Worm (Caenorhabditis elegans) whole organism, early embryonic: ENCODE results near the gene gst-27.

Experiments
- B0310.2 ChIP-seq: sonication (generic microtip); optimal IDR thresholded peaks from 2 replicates; lab custom pipeline; 2016; ENCODE audit warnings: mild to moderate bottlenecking, missing genetic modification characterization, missing compliant biosample characterization
- F13C5.2 ChIP-seq: sonication (generic microtip); optimal IDR thresholded peaks from 2 replicates; lab custom pipeline; 2017; ENCODE audit warnings: mild to moderate bottlenecking, missing genetic modification characterization, inconsistent platforms, missing compliant biosample characterization
- aly-1 ChIP-seq: sonication (generic microtip); optimal IDR thresholded peaks from 2 replicates; lab custom pipeline; 2016; ENCODE audit warnings: missing genetic modification characterization, missing compliant biosample characterization
- ama-1 ChIP-seq: fragments of 150-350 bp; optimal IDR thresholded peaks from 2 replicates; lab custom pipeline; 2014
- ceh-13 ChIP-seq: fragments of 200-800 bp; sonication (Bioruptor generic); optimal IDR thresholded peaks from 2 replicates; lab custom pipeline; 2018; ENCODE audit warnings: mild to moderate bottlenecking, missing genetic modification characterization, missing compliant biosample characterization
- ceh-36 ChIP-seq: sonication (generic microtip); optimal IDR thresholded peaks from 2 replicates; lab custom pipeline; 2016; ENCODE audit warnings: missing genetic modification characterization, inconsistent platforms, missing compliant biosample characterization
- ets-7 ChIP-seq: sonication (generic microtip); optimal IDR thresholded peaks from 2 replicates; lab custom pipeline; 2016; ENCODE audit warnings: missing genotype, missing genetic modification characterization, missing compliant biosample characterization
- flt-1 ChIP-seq: fragments of 200-800 bp; sonication (Bioruptor generic); IDR thresholded peaks from 2 replicates; pipeline ENCODE4 v1.3.6; 2022; ENCODE audit warnings: missing genetic modification characterization, missing compliant biosample characterization
- hmbx-1 ChIP-seq: sonication (generic microtip); optimal IDR thresholded peaks from 2 replicates; lab custom pipeline; 2016; ENCODE audit warnings: mild to moderate bottlenecking, missing genetic modification characterization, missing compliant biosample characterization
- hmg-4 ChIP-seq: fragments of 200-800 bp; sonication (Bioruptor generic); optimal IDR thresholded peaks from 2 replicates; lab custom pipeline; 2018; ENCODE audit warnings: mild to moderate bottlenecking, missing genetic modification characterization, missing compliant biosample characterization
- hnd-1 ChIP-seq: sonication (generic microtip); optimal IDR thresholded peaks from 2 replicates; lab custom pipeline; 2016; ENCODE audit warnings: missing genetic modification characterization, missing compliant biosample characterization
- pes-1 ChIP-seq: fragments of 200-800 bp; sonication (Bioruptor generic); IDR thresholded peaks from 2 replicates; pipeline ENCODE4 v1.3.6; 2022; ENCODE audit warnings: missing genetic modification reagents, missing genetic modification characterization, missing compliant biosample characterization
- scrt-1 ChIP-seq: fragments of 200-800 bp; sonication (Bioruptor generic); IDR thresholded peaks from 2 replicates; pipeline ENCODE4 v1.3.6; 2022; ENCODE audit warnings: missing genetic modification characterization, missing compliant biosample characterization
- sea-1 ChIP-seq: fragments of 200-800 bp; sonication (Bioruptor generic); conservative IDR thresholded peaks from 2 replicates; pipeline ENCODE4 v1.3.6; 2022; ENCODE audit warnings: missing genetic modification characterization, missing compliant biosample characterization
- tbx-11 ChIP-seq: fragments of 200-800 bp; sonication (Bioruptor generic); IDR thresholded peaks from 2 replicates; pipeline ENCODE4 v1.3.6; 2022; ENCODE audit warnings: missing genetic modification characterization, missing compliant biosample characterization
- tbx-37 ChIP-seq: fragments of 200-800 bp; sonication (Bioruptor generic); conservative IDR thresholded peaks from 2 replicates; pipeline ENCODE4 v1.3.6; 2022; ENCODE audit warnings: missing genetic modification reagents, missing genetic modification characterization, missing compliant biosample characterization
- tra-4 ChIP-seq: sonication (generic microtip); optimal IDR thresholded peaks from 2 replicates; lab custom pipeline; 2017; ENCODE audit warnings: missing genetic modification characterization, missing compliant biosample characterization

gst-27 gene

DNA sequence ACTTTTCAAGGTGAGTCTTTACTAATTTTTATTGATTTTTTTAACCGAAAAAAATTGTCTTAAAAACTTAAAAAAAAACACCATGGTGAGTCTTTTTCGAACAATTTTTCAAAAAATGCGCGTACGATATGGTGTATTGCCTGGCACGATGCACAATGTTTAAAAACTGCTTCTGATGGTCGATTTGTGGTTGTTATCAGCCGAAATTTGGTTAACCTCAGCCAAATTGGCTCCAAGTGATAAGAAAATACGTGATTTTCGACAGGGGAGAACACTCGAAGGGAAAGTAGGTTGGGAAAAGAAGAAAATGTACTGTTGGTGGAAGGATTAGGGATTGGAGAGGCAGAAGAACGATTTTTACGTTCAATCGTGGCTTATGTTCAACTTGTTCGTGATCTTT is 42.0 kb upstream of the gst-27 start:
- TF ChIP-seq flt-1 (GFP tag; lab: Robert Waterston, UW), result no peak
- no peak for TF ChIP-seq sea-1 (GFP tag; lab: Robert Waterston, UW)
- no peak for TF ChIP-seq ceh-13 (GFP tag; lab: Kevin White, UChicago)
- TF ChIP-seq hmbx-1 (tag; lab: Kevin White, UChicago), result no peak
- TF ChIP-seq ets-7 (tag; lab: Kevin White, UChicago), result no peak

DNA sequence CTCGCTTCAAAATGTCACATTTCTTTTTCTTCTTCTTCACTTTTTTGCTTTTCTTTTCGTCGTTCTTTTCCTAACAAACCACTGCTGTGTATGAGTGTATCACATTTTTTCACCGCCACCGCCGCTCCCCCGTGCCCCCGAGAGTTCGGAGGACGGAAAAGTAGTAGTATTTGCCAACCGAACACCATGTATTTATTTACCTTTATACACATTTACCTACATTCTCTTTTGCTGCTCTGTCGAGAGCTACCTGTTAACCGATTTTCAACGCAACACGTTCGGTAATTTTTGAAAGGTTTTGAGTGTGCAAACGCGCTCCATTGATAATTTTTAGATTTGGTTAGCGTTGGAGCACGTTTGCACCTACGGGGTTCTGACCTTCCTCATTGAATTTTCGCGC is 40.7 kb upstream of the gst-27 start:
- TF ChIP-seq sea-1 (GFP tag; lab: Robert Waterston, UW) (no peak), hnd-1 (tag; lab: Kevin White, UChicago) (no peak), hmbx-1 (tag; lab: Kevin White, UChicago) (no peak), flt-1 (GFP tag; lab: Robert Waterston, UW) (no peak), aly-1 (no peak), B0310.2 (tag; lab: Kevin White, UChicago) (no peak), tra-4 (no peak), ama-1 (no peak), ceh-13 (GFP tag; lab: Kevin White, UChicago) (no peak)

DNA sequence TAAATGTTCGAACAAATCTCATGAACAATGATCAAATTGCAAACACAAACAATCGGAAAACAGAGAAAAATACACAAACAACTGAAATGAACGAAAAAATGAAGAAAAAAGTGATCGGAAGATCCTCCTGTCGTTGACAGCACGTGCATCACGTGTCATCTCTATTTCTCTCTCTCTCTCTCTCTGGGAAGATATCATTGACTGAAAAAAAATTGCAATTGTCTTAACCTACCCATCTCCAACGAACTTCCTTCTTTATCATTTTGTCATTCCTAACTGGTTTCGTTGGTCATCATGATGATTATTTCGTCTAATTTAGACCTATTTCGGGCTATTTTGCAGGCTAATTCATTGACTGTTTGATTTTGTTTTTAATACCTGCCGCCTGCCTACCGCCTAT is 39.8 kb upstream of the gst-27 start:
- TF ChIP-seq tra-4, result no peak
- TF ChIP-seq B0310.2 (tag; lab: Kevin White, UChicago), result no peak
- no peak for TF ChIP-seq ama-1
- TF ChIP-seq sea-1 (GFP tag; lab: Robert Waterston, UW), result no peak
- TF ChIP-seq aly-1, result no peak
- no peak for TF ChIP-seq pes-1 (GFP tag; lab: Robert Waterston, UW)
- no peak for TF ChIP-seq hmbx-1 (tag; lab: Kevin White, UChicago)
- no peak for TF ChIP-seq hnd-1 (tag; lab: Kevin White, UChicago)
- no peak for TF ChIP-seq ets-7 (tag; lab: Kevin White, UChicago)
- TF ChIP-seq tbx-37 (GFP tag; lab: Robert Waterston, UW), result no peak
- no peak for TF ChIP-seq ceh-13 (GFP tag; lab: Kevin White, UChicago)

DNA sequence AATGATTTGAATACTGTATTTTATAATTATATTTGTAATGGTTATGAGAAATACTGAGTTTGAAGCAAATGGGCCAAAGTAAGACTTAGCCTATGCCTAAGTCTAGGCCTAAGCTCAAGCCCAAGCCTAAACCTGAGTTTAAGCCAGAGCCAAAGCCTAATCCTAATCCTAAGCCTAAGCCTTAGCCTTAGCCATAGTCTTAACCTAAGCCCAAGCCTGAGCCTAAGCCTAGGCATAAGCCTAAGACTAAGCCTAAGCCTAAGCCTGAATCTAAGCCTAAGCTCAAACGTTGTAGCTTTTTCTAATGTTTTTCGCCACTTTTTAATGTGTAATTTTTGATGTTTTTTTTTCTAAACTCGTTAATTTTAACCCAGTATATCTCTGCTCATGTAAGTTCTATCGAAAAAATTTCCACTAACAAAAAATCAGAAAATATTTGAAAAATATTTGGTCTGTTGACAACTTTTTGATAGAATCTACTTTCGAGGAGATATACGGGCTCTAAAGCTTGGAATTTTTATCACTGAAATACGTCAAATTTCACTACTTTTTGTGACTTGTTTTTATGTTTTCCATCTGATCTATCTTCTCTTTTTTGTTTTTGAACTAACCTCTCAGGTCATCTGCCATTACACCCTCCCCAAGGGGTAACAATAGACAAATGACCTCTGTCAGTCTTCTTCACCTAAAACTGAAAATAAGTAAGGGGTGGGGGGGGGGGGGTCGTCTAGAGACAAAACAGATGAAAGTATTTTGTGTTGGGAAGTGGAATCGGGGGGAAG is 38.7 kb upstream of the gst-27 start:
- no peak for TF ChIP-seq tra-4
- TF ChIP-seq aly-1, result no peak
- no peak for TF ChIP-seq tbx-11
- TF ChIP-seq ceh-36 (tag; lab: Kevin White, UChicago), result peak; percentile 61
- no peak for TF ChIP-seq B0310.2 (tag; lab: Kevin White, UChicago)

DNA sequence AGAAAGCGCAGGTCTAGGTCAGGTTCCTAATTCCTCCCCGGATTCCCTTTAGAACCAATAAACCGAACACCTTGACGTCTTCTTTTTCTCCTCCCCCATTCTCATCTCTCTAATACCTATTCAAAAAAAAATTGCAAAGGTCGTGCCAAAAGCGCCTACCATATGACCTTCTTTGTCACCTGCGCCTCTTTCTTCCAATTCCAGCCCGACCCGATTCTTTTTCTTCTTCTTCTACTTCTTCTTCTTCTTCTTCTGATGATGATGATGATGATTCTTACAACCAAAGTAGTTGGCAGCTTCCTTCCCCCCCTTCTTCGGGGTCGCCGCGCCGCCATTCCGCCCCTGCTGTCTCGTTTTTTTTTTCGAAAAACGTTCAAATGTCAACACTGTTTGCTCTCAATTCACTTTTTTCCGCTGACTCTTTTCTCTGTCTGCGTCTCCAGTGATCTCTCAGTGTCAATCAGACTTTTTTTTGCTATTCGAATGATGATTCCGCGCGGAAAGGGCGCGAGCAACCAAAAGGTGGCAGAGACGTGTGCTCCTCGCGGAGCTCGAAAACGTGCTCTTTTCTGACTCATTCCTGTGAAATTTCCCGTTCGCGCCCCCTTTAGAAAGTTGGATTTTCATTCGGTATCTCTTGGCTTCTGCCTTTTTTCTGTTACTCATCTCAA is 38.0 kb upstream of the gst-27 start:
- TF ChIP-seq ama-1 (no peak), flt-1 (GFP tag; lab: Robert Waterston, UW) (no peak), tbx-11 (no peak), tbx-37 (GFP tag; lab: Robert Waterston, UW) (no peak), B0310.2 (tag; lab: Kevin White, UChicago) (no peak)

DNA sequence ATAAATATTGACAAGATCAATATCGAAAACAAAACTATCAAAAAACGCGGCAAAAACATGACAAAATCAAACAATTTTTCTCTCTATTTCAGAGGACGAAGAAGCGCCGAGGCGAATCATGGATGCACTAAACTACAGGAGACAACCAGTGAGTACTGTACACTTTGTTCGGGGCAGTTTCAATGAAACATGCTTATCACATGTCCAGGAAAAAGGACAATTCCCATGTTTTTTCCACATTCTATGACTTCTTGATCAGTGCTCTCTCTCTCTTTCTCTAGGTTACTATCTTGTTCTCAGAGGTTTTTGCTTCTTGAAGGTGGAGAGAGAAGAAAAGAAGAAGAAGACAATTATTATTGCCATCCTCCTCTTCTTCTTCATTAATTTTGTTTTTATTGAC is 32.0 kb upstream of the gst-27 start:
- TF ChIP-seq tra-4, result no peak
- no peak for TF ChIP-seq hmg-4 (GFP tag; lab: Kevin White, UChicago)
- no peak for TF ChIP-seq scrt-1 (GFP tag; lab: Robert Waterston, UW)
- TF ChIP-seq pes-1 (GFP tag; lab: Robert Waterston, UW), result no peak
- TF ChIP-seq sea-1 (GFP tag; lab: Robert Waterston, UW), result no peak
- TF ChIP-seq tbx-11, result no peak
- no peak for TF ChIP-seq tbx-37 (GFP tag; lab: Robert Waterston, UW)

DNA sequence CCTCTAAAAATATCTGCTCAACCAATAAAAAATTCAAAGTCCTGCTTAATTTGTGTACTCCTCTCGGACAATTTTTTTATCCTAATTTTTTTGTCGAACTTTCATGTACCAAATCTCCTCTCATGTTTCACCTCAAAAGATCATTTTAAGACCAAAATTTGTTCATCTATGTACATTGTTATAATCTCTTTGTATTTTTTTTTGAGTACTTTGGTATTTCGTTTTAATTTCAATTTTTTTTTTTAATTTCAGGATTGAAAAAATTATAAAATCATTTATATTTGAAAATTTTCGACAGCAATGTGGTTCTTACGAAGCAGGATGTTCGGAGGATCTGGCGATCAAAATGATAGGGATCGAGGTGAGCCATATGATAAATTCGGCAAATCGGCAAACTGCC is 30.9 kb upstream of the gst-27 start, which contains the start of gene spsb-1:
spsb-1 (plus strand) TSS at position 301 of the 400 bp plus-strand sequence.
- no peak for TF ChIP-seq hmbx-1 (tag; lab: Kevin White, UChicago)
- TF ChIP-seq sea-1 (GFP tag; lab: Robert Waterston, UW), result no peak
- no peak for TF ChIP-seq ets-7 (tag; lab: Kevin White, UChicago)
- TF ChIP-seq F13C5.2, result no peak
- no peak for TF ChIP-seq hmg-4 (GFP tag; lab: Kevin White, UChicago)

DNA sequence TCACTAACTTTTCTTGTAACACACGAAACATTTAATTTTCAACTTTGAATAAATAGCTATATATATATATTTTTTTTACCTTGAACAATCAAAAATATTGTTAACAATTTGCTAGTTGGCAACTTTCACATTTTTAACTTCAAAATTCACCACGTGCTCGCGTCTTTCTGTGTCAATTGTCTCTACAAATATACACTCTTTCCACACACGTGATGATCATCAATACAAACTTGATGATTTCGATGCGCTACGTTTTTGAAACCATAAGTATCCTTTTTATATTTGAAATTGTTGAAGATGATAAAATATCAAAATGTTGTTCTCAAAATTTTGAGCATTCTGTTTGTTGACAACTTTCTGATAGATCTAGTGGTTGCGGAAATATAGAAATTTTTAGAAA is 29.8 kb upstream of the gst-27 start:
- TF ChIP-seq flt-1 (GFP tag; lab: Robert Waterston, UW), result no peak
- TF ChIP-seq ama-1, result no peak
- no peak for TF ChIP-seq B0310.2 (tag; lab: Kevin White, UChicago)
- no peak for TF ChIP-seq hmg-4 (GFP tag; lab: Kevin White, UChicago)
- TF ChIP-seq hnd-1 (tag; lab: Kevin White, UChicago), result no peak
- no peak for TF ChIP-seq tbx-11
- no peak for TF ChIP-seq tbx-37 (GFP tag; lab: Robert Waterston, UW)
- no peak for TF ChIP-seq ceh-36 (tag; lab: Kevin White, UChicago)
- TF ChIP-seq hmbx-1 (tag; lab: Kevin White, UChicago), result no peak
- no peak for TF ChIP-seq pes-1 (GFP tag; lab: Robert Waterston, UW)
- no peak for TF ChIP-seq aly-1
- TF ChIP-seq ets-7 (tag; lab: Kevin White, UChicago), result no peak
